Worm (Caenorhabditis elegans) whole organism, L4 larva: ENCODE data around the gene hum-6.

Experiments used
- R02D3.7 ChIP-seq: fragments of 150-350 bp; sonication (generic microtip); optimal IDR thresholded peaks from 3 replicates; lab custom pipeline; 2014; ENCODE audit warnings: missing biosample characterization, missing genetic modification characterization
- Y75B8A.6 ChIP-seq: fragments of 200-800 bp; sonication (Bioruptor generic); IDR thresholded peaks from 2 replicates; pipeline ENCODE4 v1.3.6; 2022; ENCODE audit warnings: missing genetic modification reagents, missing genetic modification characterization, missing compliant biosample characterization
- aly-2 ChIP-seq: sonication (generic microtip); optimal IDR thresholded peaks from 2 replicates; lab custom pipeline; 2018; ENCODE audit warnings: missing biosample characterization, missing genetic modification characterization
- ceh-82 ChIP-seq: sonication (generic microtip); optimal IDR thresholded peaks from 2 replicates; lab custom pipeline; 2017; ENCODE audit warnings: missing biosample characterization, missing genetic modification characterization
- jun-1 ChIP-seq: fragments of 150-350 bp; optimal IDR thresholded peaks from 2 replicates; lab custom pipeline; 2014; ENCODE audit warnings: missing biosample characterization, missing genetic modification reagents, missing genetic modification characterization
- lin-15B ChIP-seq: fragments of 150-350 bp; sonication (generic microtip); optimal IDR thresholded peaks from 3 replicates; lab custom pipeline; 2014; ENCODE audit warnings: missing biosample characterization, missing genetic modification characterization
- lin-29 ChIP-seq: fragments of 200-800 bp; sonication (Bioruptor generic); IDR thresholded peaks from 2 replicates; pipeline ENCODE4 v1.3.6; 2022; ENCODE audit warnings: missing genetic modification reagents, missing genetic modification characterization, missing compliant biosample characterization
- mdt-29 ChIP-seq: fragments of 200-800 bp; sonication (Bioruptor generic); IDR thresholded peaks from 2 replicates; pipeline ENCODE4 v1.3.6; 2022; ENCODE audit warnings: missing genetic modification reagents, missing genetic modification characterization, missing compliant biosample characterization
- nhr-25 ChIP-seq: sonication (generic microtip); optimal IDR thresholded peaks from 2 replicates; lab custom pipeline; 2017; ENCODE audit warnings: missing genetic modification characterization, mild to moderate bottlenecking, missing compliant biosample characterization, antibody characterized with exemption, moderate library complexity, borderline replicate concordance; ENCODE audit not compliant: insufficient read depth

ce11 chrX:2261003-2261402 is 41.9 kb upstream of the hum-6 start, which contains the start of gene AH9.3:
- no peak for TF ChIP-seq lin-29
- TF ChIP-seq nhr-25 = no peak
- no peak for TF ChIP-seq mdt-29
- no peak for TF ChIP-seq R02D3.7 (tag; lab: Kevin White, UChicago)
- no peak for TF ChIP-seq lin-15B (tag; lab: Kevin White, UChicago)
- TF ChIP-seq ceh-82 (tag; lab: Kevin White, UChicago) = no peak
- TF ChIP-seq Y75B8A.6 (GFP tag; lab: Robert Waterston, UW) = no peak
- TF ChIP-seq jun-1 (tag; lab: Kevin White, UChicago) = no peak
- no peak for TF ChIP-seq aly-2 (tag; lab: Kevin White, UChicago)
